Fruit fly (Drosophila melanogaster) whole organism, embryonic: Measurements from ENCODE around the gene crm.

Source experiments
- CG14710 ChIP-seq: fragments of 200-800 bp; sonication (Bioruptor generic); optimal IDR thresholded peaks from 3 replicates; lab custom pipeline; 2019; ENCODE audit warnings: missing biosample characterization, mild to moderate bottlenecking, missing genetic modification characterization, moderate library complexity
- CG17912 ChIP-seq: fragments of 200-800 bp; sonication (Bioruptor generic); optimal IDR thresholded peaks from 2 replicates; lab custom pipeline; 2018; ENCODE audit warnings: missing biosample characterization, mild to moderate bottlenecking, missing genetic modification characterization
- CG7786 ChIP-seq: fragments of 200-800 bp; sonication (Bioruptor generic); optimal IDR thresholded peaks from 2 replicates; lab custom pipeline; 2016; ENCODE audit warnings: missing biosample characterization, missing genetic modification characterization
- Fer1 ChIP-seq: fragments of 200-800 bp; sonication (Bioruptor generic); optimal IDR thresholded peaks from 2 replicates; lab custom pipeline; 2017; ENCODE audit warnings: missing biosample characterization, mild to moderate bottlenecking, missing genetic modification characterization
- Rx ChIP-seq: fragments of 200-800 bp; sonication (Bioruptor generic); IDR thresholded peaks from 2 replicates; pipeline ENCODE4 v1.3.6; 2022; ENCODE audit warnings: missing biosample characterization, missing genetic modification characterization
- Xrp1 ChIP-seq: fragments of 200-800 bp; sonication (Bioruptor generic); IDR thresholded peaks from 2 replicates; pipeline ENCODE4 v1.3.6; 2022; ENCODE audit warnings: missing biosample characterization, missing genetic modification characterization
- bigmax ChIP-seq: fragments of 200-800 bp; sonication (Bioruptor generic); optimal IDR thresholded peaks from 2 replicates; lab custom pipeline; 2018; ENCODE audit warnings: missing biosample characterization, mild to moderate bottlenecking, missing genetic modification characterization
- kah ChIP-seq: fragments of 200-800 bp; sonication (Bioruptor generic); optimal IDR thresholded peaks from 2 replicates; lab custom pipeline; 2018; ENCODE audit warnings: missing biosample characterization, mild to moderate bottlenecking, missing genetic modification characterization
- kni ChIP-seq: fragments of 200-800 bp; sonication (Bioruptor generic); optimal IDR thresholded peaks from 3 replicates; lab custom pipeline; 2017; ENCODE audit warnings: mild to moderate bottlenecking, missing biosample characterization, missing genetic modification reagents, missing genetic modification characterization
- pan ChIP-seq, 4 experiments: fragments of >200 bp in 3 of 4; fragments of 200-800 bp in 1 of 4; sonication (Bioruptor generic) in 1 of 4; optimal IDR thresholded peaks in 3 of 4; IDR thresholded peaks in 1 of 4; 2 replicates each; pipeline versions ENCODE4 v1.3.6 to Lab custom; 2017 to 2022; ENCODE audit warnings: missing biosample characterization in 2 of 4, missing genetic modification characterization in 2 of 4, mixed read lengths in 1 of 4
- pita ChIP-seq: fragments of 200-800 bp; sonication (Bioruptor generic); optimal IDR thresholded peaks from 2 replicates; lab custom pipeline; 2017; ENCODE audit warnings: missing biosample characterization, mild to moderate bottlenecking, missing genetic modification characterization
- tio ChIP-seq: fragments of 200-800 bp; sonication (Bioruptor generic); optimal IDR thresholded peaks from 2 replicates; lab custom pipeline; 2017; ENCODE audit warnings: missing biosample characterization, missing genetic modification characterization, inconsistent platforms

DNA sequence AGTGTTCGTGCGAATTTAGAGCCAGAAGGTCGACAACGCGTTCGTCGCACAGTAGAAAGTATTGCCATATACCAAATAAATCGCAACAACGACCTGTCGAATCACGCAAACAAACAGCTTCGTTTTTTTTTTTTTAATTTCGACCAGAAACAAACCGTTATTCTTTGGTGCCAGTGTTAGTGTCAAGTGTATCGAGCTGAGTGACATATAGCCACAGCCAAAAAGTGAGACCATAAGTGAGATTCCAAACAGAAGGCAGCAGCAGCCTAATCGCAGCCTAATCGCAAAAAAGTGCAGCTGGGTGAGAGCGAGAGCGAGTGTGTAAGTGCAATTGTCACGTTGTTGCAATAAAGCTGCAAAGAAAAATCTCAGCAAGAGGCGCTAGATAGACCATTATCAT lies 53.0 kb downstream of the crm start, which contains the start of gene per:
- TF ChIP-seq Xrp1 (GFP tag; lab: Robert Waterston, UW) = no peak
- TF ChIP-seq kni = no peak
- TF ChIP-seq CG14710 (tag; lab: Kevin White, UChicago) = no peak
- TF ChIP-seq CG7786 (GFP tag; lab: Kevin White, UChicago) = no peak
- TF ChIP-seq CG17912 (GFP tag; lab: Kevin White, UChicago) = no peak
- no peak for TF ChIP-seq pita (GFP tag; lab: Kevin White, UChicago)
- no peak for TF ChIP-seq bigmax
- no peak for TF ChIP-seq Rx (GFP tag; lab: Robert Waterston, UW)
- no peak for TF ChIP-seq tio (GFP tag; lab: Kevin White, UChicago)
- TF ChIP-seq Fer1 = no peak
- no peak for TF ChIP-seq pan (optimal IDR thresholded peaks at IDR 0.05; lab: Kevin White, UChicago)
- no peak for TF ChIP-seq pan (GFP tag; optimal IDR thresholded peaks at IDR 0.05 in 1 of 2, IDR thresholded peaks at IDR 0.05 in 1 of 2)
- no peak for TF ChIP-seq kah (GFP tag; lab: Kevin White, UChicago)
